Worm (Caenorhabditis elegans): ENCODE measurements around the gene F18H3.4.

The F18H3.4 gene

DNA sequence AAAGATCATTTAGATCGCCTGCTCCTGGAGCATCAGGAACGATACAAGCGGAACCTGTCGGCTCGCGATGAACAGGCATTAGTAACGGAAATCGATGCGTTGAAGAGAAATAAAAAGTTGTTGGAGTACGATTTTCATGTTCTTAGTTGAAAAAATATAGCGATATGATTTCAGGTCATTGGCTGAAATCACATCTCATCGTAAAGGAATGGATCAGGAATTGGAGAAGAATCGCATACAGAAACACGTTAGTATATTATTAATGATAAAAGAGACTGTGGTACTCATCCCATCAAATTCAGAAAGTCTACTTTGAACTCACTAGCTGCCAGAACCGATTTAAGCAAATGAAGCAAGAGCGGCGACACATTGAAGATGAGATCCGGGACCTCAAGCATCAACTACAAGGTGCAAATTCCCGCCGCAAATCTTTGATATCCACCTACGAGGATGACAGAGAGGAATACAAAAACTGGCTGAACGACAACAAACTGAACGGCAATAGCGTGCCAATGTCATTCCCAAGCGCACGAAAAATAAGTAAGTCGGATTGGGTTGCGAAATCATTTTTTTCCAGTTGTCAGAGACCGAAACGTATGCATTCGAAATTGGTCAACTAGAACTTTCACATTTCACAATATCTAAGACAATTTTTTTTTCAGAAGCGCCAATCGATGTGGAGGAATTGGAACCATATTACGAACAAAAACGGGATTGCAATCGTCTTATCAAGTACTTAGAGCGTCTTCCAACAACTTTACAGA, 1.3 kb downstream of the F18H3.4 start:
- TF ChIP-seq lin-39 (tag; optimal IDR thresholded peaks at IDR 0.05) (no peak), nhr-85 (tag) (no peak), nhr-20 (tag; optimal IDR thresholded peaks at IDR 0.05) (no peak), zag-1 (tag; optimal IDR thresholded peaks at IDR 0.05) (no peak), nhr-76 (tag; optimal IDR thresholded peaks at IDR 0.05) (no peak), skn-1 (tag; optimal IDR thresholded peaks at IDR 0.05) (peak; percentile 4), elt-2 (tag; optimal IDR thresholded peaks at IDR 0.05) (no peak)

DNA sequence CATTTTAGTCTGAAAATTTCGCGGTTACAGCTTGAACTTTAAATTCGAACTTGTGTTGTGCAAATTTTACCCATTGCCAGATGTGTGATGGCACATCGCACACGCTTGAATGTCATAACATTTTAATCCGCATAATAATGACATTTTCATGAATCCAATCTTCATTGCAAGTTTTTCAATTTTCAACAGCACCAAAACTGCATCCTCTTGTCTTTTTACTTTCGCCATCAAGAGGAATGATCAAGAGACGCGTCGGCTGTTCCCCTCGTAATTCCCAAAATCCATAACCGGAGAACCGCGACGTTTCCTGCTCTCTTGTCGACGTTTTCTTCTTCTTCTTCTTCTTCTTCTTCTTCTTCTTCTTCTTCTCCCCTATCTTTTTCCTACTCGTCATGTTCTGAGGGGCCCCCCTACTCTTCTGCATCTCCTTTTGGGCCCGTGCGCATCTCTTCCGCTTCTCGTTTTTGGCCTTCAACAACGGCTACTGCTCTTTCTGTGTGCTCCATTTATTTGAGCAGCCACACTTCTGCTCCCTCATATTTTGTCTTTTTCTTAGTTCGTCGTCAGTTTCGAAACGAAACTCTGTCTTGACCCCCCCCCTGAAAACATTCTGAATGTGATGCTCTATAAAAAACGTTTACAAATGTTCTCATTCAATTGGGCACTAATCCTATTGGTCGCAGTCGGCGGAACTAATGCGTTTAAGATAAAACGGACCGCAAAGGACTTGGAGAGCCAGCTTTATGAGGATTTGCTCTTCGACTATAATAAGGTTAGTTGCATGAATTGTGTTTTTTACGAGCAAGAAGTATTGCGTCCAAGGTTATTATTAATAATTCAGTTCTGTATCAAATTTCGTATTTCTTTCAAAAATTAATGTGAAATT, 3.8 kb downstream of the F18H3.4 start, which contains the start of gene acr-12:
Gene acr-12, plus strand, starts transcription at position 430 of the 886 bp plus-strand sequence.
- TF ChIP-seq ceh-82 (tag; optimal IDR thresholded peaks at IDR 0.05) (peak in 1 of 3 experiments; percentile 10), lin-14 (GFP tag; optimal IDR thresholded peaks at IDR 0.05) (peak; percentile 72), rnt-1 (tag; optimal IDR thresholded peaks at IDR 0.05) (no peak)

DNA sequence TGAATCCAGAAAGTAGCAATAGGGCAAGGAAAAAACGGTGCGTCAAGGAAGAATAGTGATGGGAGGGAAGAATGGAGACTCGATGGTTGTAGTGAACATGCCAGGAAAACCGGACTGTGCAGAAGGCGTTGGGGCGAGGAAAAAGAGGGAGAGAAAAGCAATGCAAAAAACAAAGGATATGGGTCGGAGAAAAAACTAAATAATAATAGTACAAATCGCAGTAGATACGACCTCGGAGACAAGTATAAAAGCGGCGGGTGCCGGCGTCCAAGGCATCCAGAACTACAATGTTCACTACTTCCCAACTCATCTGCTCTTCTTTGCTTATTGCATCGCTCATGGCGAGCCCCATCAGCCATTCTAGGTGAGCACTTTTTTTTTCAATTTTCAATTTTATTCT, 7.9 kb downstream of the F18H3.4 start, which contains the start of gene R01E6.5:
Gene R01E6.5, plus strand, starts transcription at position 301 of the 400 bp plus-strand sequence.
- TF ChIP-seq mef-2 (tag; optimal IDR thresholded peaks at IDR 0.05) (no peak), fkh-4 (tag; optimal IDR thresholded peaks at IDR 0.05; ENCODE audit: borderline replicate concordance) (no peak)

DNA sequence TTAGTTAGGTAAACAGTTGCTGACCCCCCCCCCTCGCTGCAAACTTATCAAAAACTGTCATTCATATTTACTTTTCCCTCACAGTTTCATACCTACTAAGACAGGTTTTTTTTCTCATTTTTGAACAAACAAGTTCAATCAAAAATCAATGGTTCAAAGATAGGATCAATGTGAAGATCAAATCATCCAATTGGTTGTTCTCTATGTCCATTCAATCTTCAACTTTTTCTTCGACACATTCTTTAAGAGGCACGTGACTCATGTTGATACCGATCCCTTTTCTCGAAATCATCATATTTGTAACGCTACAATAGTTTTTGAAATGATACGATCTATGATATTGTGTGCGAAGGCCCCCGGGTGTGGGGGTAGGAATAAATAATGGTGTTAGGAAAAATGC, 10.8 kb downstream of the F18H3.4 start:
- TF ChIP-seq egl-27 (tag; optimal IDR thresholded peaks at IDR 0.05) (no peak), jun-1 (tag; optimal IDR thresholded peaks at IDR 0.05) (peak; percentile 24), C34B4.2 (tag; optimal IDR thresholded peaks at IDR 0.05) (no peak), snu-23 (GFP tag; optimal IDR thresholded peaks at IDR 0.05) (peak; percentile 84), ztf-4 (tag; optimal IDR thresholded peaks at IDR 0.05) (no peak), nhr-85 (tag) (peak; percentile 100), grh-1 (GFP tag; IDR thresholded peaks at IDR 0.05) (peak; percentile 85), aha-1 (tag; optimal IDR thresholded peaks at IDR 0.05) (no peak), snpc-4 (tag; optimal IDR thresholded peaks at IDR 0.05) (no peak), sox-4 (tag; optimal IDR thresholded peaks at IDR 0.05) (no peak), ces-1 (GFP tag; optimal IDR thresholded peaks at IDR 0.05) (no peak), aly-2 (tag; optimal IDR thresholded peaks at IDR 0.05) (no peak), ceh-82 (tag; optimal IDR thresholded peaks at IDR 0.05) (no peak), irx-1 (tag; optimal IDR thresholded peaks at IDR 0.05) (peak; percentile 73), dsc-1 (tag; optimal IDR thresholded peaks at IDR 0.05) (no peak), fkh-10 (GFP tag; optimal IDR thresholded peaks at IDR 0.05) (no peak), lin-35 (GFP tag; optimal IDR thresholded peaks at IDR 0.05) (peak in 1 of 2 experiments; percentile 72), nhr-71 (tag; optimal IDR thresholded peaks at IDR 0.05) (peak; percentile 88), ceh-63 (GFP tag; optimal IDR thresholded peaks at IDR 0.05) (no peak), lin-15B (tag; optimal IDR thresholded peaks at IDR 0.05) (no peak), nhr-12 (tag; optimal IDR thresholded peaks at IDR 0.05) (no peak), C04F5.9 (tag; optimal IDR thresholded peaks at IDR 0.05) (no peak), F16B12.6 (tag; optimal IDR thresholded peaks at IDR 0.05) (no peak), pax-3 (tag; optimal IDR thresholded peaks at IDR 0.05) (no peak), lin-13 (GFP tag; optimal IDR thresholded peaks at IDR 0.05) (no peak), vab-15 (tag; optimal IDR thresholded peaks at IDR 0.05) (no peak), sup-37 (GFP tag; optimal IDR thresholded peaks at IDR 0.05) (no peak), fos-1 (tag; optimal IDR thresholded peaks at IDR 0.05) (no peak), ceh-90 (tag; optimal IDR thresholded peaks at IDR 0.05) (no peak), mdl-1 (tag; optimal IDR thresholded peaks at IDR 0.05) (peak in 1 of 2 experiments; percentile 59), elt-3 (tag; optimal IDR thresholded peaks at IDR 0.05) (peak in 5 of 6 experiments; percentile 23 to 93 (median 90)), zag-1 (tag; optimal IDR thresholded peaks at IDR 0.05) (no peak), pqm-1 (tag; optimal IDR thresholded peaks at IDR 0.05) (no peak), alr-1 (tag; optimal IDR thresholded peaks at IDR 0.05; ENCODE audit: borderline replicate concordance) (no peak), Y116A8C.19 (tag; optimal IDR thresholded peaks at IDR 0.05; ENCODE audit: borderline replicate concordance) (no peak)

Data from whole organism, L1 larva.